Worm (Caenorhabditis elegans) whole organism, L2 larva: ENCODE data around the gene C10C6.7.

Experiments
- aly-2 ChIP-seq: fragments of 150-350 bp; optimal IDR thresholded peaks from 2 replicates; lab custom pipeline; 2014; ENCODE audit warnings: missing biosample characterization, missing genetic modification characterization
- elt-1 ChIP-seq: fragments of 150-350 bp; optimal IDR thresholded peaks from 2 replicates; lab custom pipeline; 2014; ENCODE audit warnings: missing biosample characterization, missing genetic modification characterization
- lin-13 ChIP-seq: fragments of 150-350 bp; optimal IDR thresholded peaks from 2 replicates; lab custom pipeline; 2014; ENCODE audit warnings: missing biosample characterization, missing genetic modification reagents, missing genetic modification characterization
- lsy-2 ChIP-seq, 2 experiments: fragments of 150-350 bp in 1 of 2; sonication (generic microtip) in 1 of 2; optimal IDR thresholded peaks; 2 replicates each; lab custom pipeline; 2014 to 2017; ENCODE audit warnings: missing biosample characterization in 2 of 2, missing genetic modification characterization in 2 of 2
- nhr-11 ChIP-seq: fragments of 150-350 bp; optimal IDR thresholded peaks from 2 replicates; lab custom pipeline; 2014; ENCODE audit warnings: missing biosample characterization, missing genetic modification characterization
- nhr-12 ChIP-seq: fragments of 150-350 bp; optimal IDR thresholded peaks from 2 replicates; lab custom pipeline; 2014; ENCODE audit warnings: missing biosample characterization, missing genetic modification characterization
- snpc-4 ChIP-seq: fragments of 150-350 bp; optimal IDR thresholded peaks from 2 replicates; lab custom pipeline; 2014; ENCODE audit warnings: missing biosample characterization, missing genetic modification characterization
- unc-39 ChIP-seq: fragments of 150-350 bp; optimal IDR thresholded peaks from 2 replicates; lab custom pipeline; 2014; ENCODE audit warnings: missing biosample characterization, missing genetic modification characterization
- unc-62 ChIP-seq: fragments of 150-350 bp; optimal IDR thresholded peaks from 2 replicates; lab custom pipeline; 2014; ENCODE audit warnings: missing biosample characterization, missing genetic modification reagents, missing genetic modification characterization
- ztf-11 ChIP-seq: sonication (generic microtip); optimal IDR thresholded peaks from 2 replicates; lab custom pipeline; 2017; ENCODE audit warnings: missing biosample characterization, missing genetic modification characterization

DNA sequence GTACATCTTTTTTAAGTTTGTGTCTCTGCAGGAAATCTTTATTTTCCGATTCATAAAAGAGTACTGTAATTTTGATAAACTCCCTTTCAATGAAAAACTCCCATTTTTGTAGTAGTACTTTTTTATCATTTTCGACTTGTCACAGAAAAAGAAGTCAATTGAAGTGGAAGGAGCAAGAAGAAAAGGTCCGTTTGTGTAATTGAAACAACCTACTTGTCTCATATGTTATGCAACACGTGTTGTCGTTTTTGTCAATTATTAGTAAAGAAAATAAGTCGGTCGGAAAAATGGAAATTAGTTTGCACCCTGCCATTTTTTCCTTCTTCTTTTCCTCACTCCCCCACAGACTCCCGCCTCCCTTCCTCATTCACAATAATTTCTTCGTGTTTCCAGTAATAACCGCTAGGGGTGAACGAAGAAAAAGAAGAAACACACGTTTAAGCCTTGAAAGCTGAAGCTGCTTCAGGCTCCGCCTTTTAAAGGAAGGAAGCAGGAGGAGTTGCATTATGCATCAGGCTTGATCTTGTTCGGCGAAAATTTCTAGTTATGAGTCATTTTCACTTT is 8.5 kb downstream of the C10C6.7 start:
- TF ChIP-seq lsy-2 (tag; optimal IDR thresholded peaks at IDR 0.05; lab: Kevin White, UChicago) (no peak), ztf-11 (tag; lab: Kevin White, UChicago) (no peak), unc-39 (no peak), nhr-11 (tag; lab: Kevin White, UChicago) (no peak), lin-13 (GFP tag; lab: Kevin White, UChicago) (no peak), snpc-4 (tag; lab: Kevin White, UChicago) (no peak), aly-2 (tag; lab: Kevin White, UChicago) (no peak), unc-62 (GFP tag; lab: Kevin White, UChicago) (no peak), elt-1 (no peak), nhr-12 (tag; lab: Kevin White, UChicago) (no peak)
